Worm (Caenorhabditis elegans) whole organism, L1 larva: ENCODE results near the gene ZK1307.4.

Source experiments
- aha-1 ChIP-seq: fragments of 150-350 bp; optimal IDR thresholded peaks from 2 replicates; lab custom pipeline; 2014; ENCODE audit warnings: missing biosample characterization, missing genetic modification characterization
- ceh-88 ChIP-seq: fragments of 200-800 bp; sonication (Bioruptor generic); IDR thresholded peaks from 2 replicates; pipeline ENCODE4 v1.3.6; 2022; ENCODE audit warnings: missing genetic modification characterization, missing compliant biosample characterization
- ceh-90 ChIP-seq: sonication (generic microtip); optimal IDR thresholded peaks from 2 replicates; lab custom pipeline; 2016; ENCODE audit warnings: missing genetic modification characterization, missing compliant biosample characterization
- dpl-1 ChIP-seq, 3 experiments: fragments of 150-350 bp in 2 of 3; sonication (generic microtip) in 1 of 3; optimal IDR thresholded peaks; 2 replicates each; lab custom pipeline; 2014 to 2017; ENCODE audit warnings: missing biosample characterization in 3 of 3, missing genetic modification characterization in 3 of 3, missing genetic modification reagents in 3 of 3
- efl-3 ChIP-seq: fragments of 200-800 bp; sonication (Bioruptor generic); optimal IDR thresholded peaks from 2 replicates; lab custom pipeline; 2018; ENCODE audit warnings: mild to moderate bottlenecking, missing genetic modification characterization, missing compliant biosample characterization
- ets-5 ChIP-seq: fragments of 200-800 bp; sonication (Bioruptor generic); IDR thresholded peaks from 2 replicates; pipeline ENCODE4 v1.3.6; 2022; ENCODE audit warnings: missing genetic modification characterization, missing compliant biosample characterization
- fkh-10 ChIP-seq: sonication (generic microtip); optimal IDR thresholded peaks from 2 replicates; lab custom pipeline; 2017; ENCODE audit warnings: missing biosample characterization, missing genetic modification reagents, missing genetic modification characterization
- fkh-8 ChIP-seq: sonication (generic microtip); optimal IDR thresholded peaks from 2 replicates; lab custom pipeline; 2016; ENCODE audit warnings: mild to moderate bottlenecking, missing genetic modification characterization, missing compliant biosample characterization
- grh-1 ChIP-seq: fragments of 200-800 bp; sonication (Bioruptor generic); IDR thresholded peaks from 2 replicates; pipeline ENCODE4 v1.3.6; 2022; ENCODE audit warnings: missing genetic modification reagents, missing genetic modification characterization, missing compliant biosample characterization
- irx-1 ChIP-seq: sonication (generic microtip); optimal IDR thresholded peaks from 2 replicates; lab custom pipeline; 2016; ENCODE audit warnings: missing genetic modification characterization, missing compliant biosample characterization
- jun-1 ChIP-seq: fragments of 150-350 bp; optimal IDR thresholded peaks from 2 replicates; lab custom pipeline; 2014; ENCODE audit warnings: missing biosample characterization, missing genetic modification reagents, missing genetic modification characterization
- lin-14 ChIP-seq: fragments of 200-800 bp; sonication (Bioruptor generic); optimal IDR thresholded peaks from 2 replicates; lab custom pipeline; 2018; ENCODE audit warnings: mild to moderate bottlenecking, missing genetic modification characterization, moderate library complexity, missing compliant biosample characterization
- lin-15B ChIP-seq: fragments of 150-350 bp; sonication (generic microtip); optimal IDR thresholded peaks from 3 replicates; lab custom pipeline; 2014; ENCODE audit warnings: missing biosample characterization, missing genetic modification characterization
- lin-39 ChIP-seq: fragments of 150-350 bp; optimal IDR thresholded peaks from 2 replicates; lab custom pipeline; 2014; ENCODE audit warnings: missing biosample characterization, missing genetic modification reagents, missing genetic modification characterization
- lir-3 ChIP-seq: sonication (generic microtip); optimal IDR thresholded peaks from 2 replicates; lab custom pipeline; 2016; ENCODE audit warnings: mild to moderate bottlenecking, missing genetic modification characterization, moderate library complexity, missing compliant biosample characterization; ENCODE audit not compliant: poor library complexity
- mdl-1 ChIP-seq, 2 experiments: fragments of 150-350 bp; optimal IDR thresholded peaks; 2 replicates each; lab custom pipeline; 2014 to 2017; ENCODE audit warnings: missing biosample characterization in 2 of 2, missing genetic modification characterization in 2 of 2, inconsistent platforms in 1 of 2
- mef-2 ChIP-seq: fragments of 150-350 bp; optimal IDR thresholded peaks from 2 replicates; lab custom pipeline; 2014; ENCODE audit warnings: missing biosample characterization, missing genetic modification characterization
- mep-1 ChIP-seq: fragments of 150-350 bp; optimal IDR thresholded peaks from 2 replicates; lab custom pipeline; 2014; ENCODE audit warnings: missing biosample characterization, missing genetic modification characterization
- nhr-11 ChIP-seq: fragments of 150-350 bp; optimal IDR thresholded peaks from 2 replicates; lab custom pipeline; 2014; ENCODE audit warnings: missing biosample characterization, missing genetic modification characterization
- nhr-28 ChIP-seq: fragments of 150-350 bp; optimal IDR thresholded peaks from 2 replicates; lab custom pipeline; 2014; ENCODE audit warnings: missing biosample characterization, missing genetic modification characterization
- nhr-47 ChIP-seq: sonication (generic microtip); optimal IDR thresholded peaks from 2 replicates; lab custom pipeline; 2016; ENCODE audit warnings: mild to moderate bottlenecking, missing genetic modification characterization, moderate library complexity, missing compliant biosample characterization
- nhr-71 ChIP-seq: sonication (generic microtip); optimal IDR thresholded peaks from 2 replicates; lab custom pipeline; 2016; ENCODE audit warnings: mild to moderate bottlenecking, missing genetic modification characterization, moderate library complexity, missing compliant biosample characterization
- nhr-76 ChIP-seq: sonication (generic microtip); optimal IDR thresholded peaks from 2 replicates; lab custom pipeline; 2017; ENCODE audit warnings: missing biosample characterization, missing genetic modification characterization
- nhr-77 ChIP-seq: fragments of 150-350 bp; optimal IDR thresholded peaks from 2 replicates; lab custom pipeline; 2014; ENCODE audit warnings: missing biosample characterization, missing genetic modification characterization
- nhr-84 ChIP-seq: sonication (generic microtip); optimal IDR thresholded peaks from 2 replicates; lab custom pipeline; 2017; ENCODE audit warnings: missing biosample characterization, missing genetic modification characterization
- nhr-85 ChIP-seq: sonication (generic microtip); peaks from one replicate; lab custom pipeline; 2016; ENCODE audit warnings: missing genetic modification characterization, inconsistent platforms, missing compliant biosample characterization
- nhr-90 ChIP-seq: sonication (generic microtip); optimal IDR thresholded peaks from 2 replicates; lab custom pipeline; 2016; ENCODE audit warnings: mild to moderate bottlenecking, missing genetic modification characterization, missing compliant biosample characterization; ENCODE audit not compliant: poor library complexity
- pag-3 ChIP-seq: sonication (generic microtip); optimal IDR thresholded peaks from 2 replicates; lab custom pipeline; 2017; ENCODE audit warnings: missing genetic modification characterization, mild to moderate bottlenecking, missing compliant biosample characterization, antibody characterized with exemption, borderline replicate concordance; ENCODE audit not compliant: insufficient read depth
- pax-3 ChIP-seq: fragments of 200-800 bp; sonication (Bioruptor generic); optimal IDR thresholded peaks from 2 replicates; lab custom pipeline; 2018; ENCODE audit warnings: mild to moderate bottlenecking, missing genetic modification characterization, moderate library complexity, missing compliant biosample characterization
- pqm-1 ChIP-seq: sonication (generic microtip); optimal IDR thresholded peaks from 3 replicates; lab custom pipeline; 2017; ENCODE audit warnings: missing biosample characterization, missing genetic modification characterization
- snpc-4 ChIP-seq: fragments of 150-350 bp; optimal IDR thresholded peaks from 2 replicates; lab custom pipeline; 2014; ENCODE audit warnings: missing biosample characterization, missing genetic modification characterization
- snu-23 ChIP-seq: sonication (generic microtip); optimal IDR thresholded peaks from 2 replicates; lab custom pipeline; 2016; ENCODE audit warnings: missing genetic modification characterization, missing compliant biosample characterization
- sptf-1 ChIP-seq: fragments of 150-350 bp; optimal IDR thresholded peaks from 2 replicates; lab custom pipeline; 2014; ENCODE audit warnings: missing biosample characterization, missing genetic modification characterization
- swsn-7 ChIP-seq: sonication (generic microtip); optimal IDR thresholded peaks from 2 replicates; lab custom pipeline; 2016; ENCODE audit warnings: missing genetic modification characterization, missing compliant biosample characterization
- tbx-2 ChIP-seq: sonication (generic microtip); optimal IDR thresholded peaks from 2 replicates; lab custom pipeline; 2016; ENCODE audit warnings: missing genetic modification characterization, missing compliant biosample characterization
- tlp-1 ChIP-seq: fragments of 150-350 bp; optimal IDR thresholded peaks from 2 replicates; lab custom pipeline; 2014; ENCODE audit warnings: missing biosample characterization, missing genetic modification characterization
- unc-130 ChIP-seq: fragments of 150-350 bp; optimal IDR thresholded peaks from 2 replicates; lab custom pipeline; 2017; ENCODE audit warnings: missing biosample characterization, missing genetic modification characterization, inconsistent platforms
- unc-86 ChIP-seq: sonication (generic microtip); optimal IDR thresholded peaks from 2 replicates; lab custom pipeline; 2016; ENCODE audit warnings: missing genetic modification characterization, missing compliant biosample characterization
- unc-98 ChIP-seq: fragments of 200-800 bp; sonication (Bioruptor generic); IDR thresholded peaks from 2 replicates; pipeline ENCODE4 v1.3.6; 2022; ENCODE audit warnings: missing genetic modification characterization, missing compliant biosample characterization
- vab-15 ChIP-seq: sonication (generic microtip); optimal IDR thresholded peaks from 2 replicates; lab custom pipeline; 2017; ENCODE audit warnings: missing genotype, mild to moderate bottlenecking, missing genetic modification characterization, missing compliant biosample characterization
- zip-4 ChIP-seq: fragments of 200-800 bp; sonication (Bioruptor generic); optimal IDR thresholded peaks from 2 replicates; lab custom pipeline; 2018; ENCODE audit warnings: mild to moderate bottlenecking, missing genetic modification characterization, moderate library complexity, missing compliant biosample characterization
- ztf-11 ChIP-seq, 2 experiments: sonication (generic microtip); optimal IDR thresholded peaks; 2 replicates each; lab custom pipeline; 2016 to 2017; ENCODE audit warnings: missing genetic modification characterization in 2 of 2, missing biosample characterization in 1 of 2, missing compliant biosample characterization in 1 of 2

ZK1307.4 gene

DNA sequence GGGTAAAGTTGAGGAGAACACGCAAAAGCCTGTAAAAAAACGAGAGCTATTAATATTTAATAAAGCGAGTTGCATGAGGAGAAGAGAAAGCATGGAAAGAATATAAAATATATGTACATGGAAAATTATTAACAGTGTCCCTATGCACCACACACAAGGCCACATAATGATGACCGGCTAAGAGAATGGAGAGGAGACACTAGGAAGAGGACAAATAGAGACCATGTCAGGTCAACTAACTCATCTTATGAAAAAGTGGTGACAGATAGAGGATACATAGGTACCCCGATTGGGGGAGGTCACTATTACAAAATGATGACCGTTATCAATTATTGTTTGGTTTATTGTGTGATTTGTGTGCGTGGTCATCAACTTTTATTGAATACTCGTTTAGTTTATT is 7.2 kb downstream of the ZK1307.4 start, which contains the start of gene fzr-1:
TSS of gene fzr-1 (minus strand) at position 29 of the 400 bp plus-strand sequence.
- no peak for TF ChIP-seq vab-15 (tag; lab: Kevin White, UChicago)
- TF ChIP-seq tbx-2 (tag; lab: Kevin White, UChicago) = no peak
- no peak for TF ChIP-seq jun-1
- TF ChIP-seq unc-130 (tag; lab: Kevin White, UChicago) = no peak
- no peak for TF ChIP-seq mdl-1 (tag; optimal IDR thresholded peaks at IDR 0.05; lab: Kevin White, UChicago)
- no peak for TF ChIP-seq lin-14 (GFP tag; lab: Kevin White, UChicago)
- TF ChIP-seq ceh-88 = no peak
- no peak for TF ChIP-seq unc-86
- no peak for TF ChIP-seq efl-3 (GFP tag; lab: Kevin White, UChicago)
- no peak for TF ChIP-seq pag-3
- TF ChIP-seq nhr-77 (tag; lab: Kevin White, UChicago) = no peak
- TF ChIP-seq unc-98 (GFP tag; lab: Robert Waterston, UW) = no peak
- no peak for TF ChIP-seq nhr-84 (tag; lab: Kevin White, UChicago)
- TF ChIP-seq mef-2 = no peak
- TF ChIP-seq fkh-10 (GFP tag; lab: Kevin White, UChicago) = no peak
- no peak for TF ChIP-seq nhr-47
- no peak for TF ChIP-seq nhr-85 (tag; lab: Kevin White, UChicago)
- TF ChIP-seq zip-4 (GFP tag; lab: Kevin White, UChicago) = no peak
- TF ChIP-seq aha-1 = no peak
- TF ChIP-seq, all 84 proteins: peak for 0

DNA sequence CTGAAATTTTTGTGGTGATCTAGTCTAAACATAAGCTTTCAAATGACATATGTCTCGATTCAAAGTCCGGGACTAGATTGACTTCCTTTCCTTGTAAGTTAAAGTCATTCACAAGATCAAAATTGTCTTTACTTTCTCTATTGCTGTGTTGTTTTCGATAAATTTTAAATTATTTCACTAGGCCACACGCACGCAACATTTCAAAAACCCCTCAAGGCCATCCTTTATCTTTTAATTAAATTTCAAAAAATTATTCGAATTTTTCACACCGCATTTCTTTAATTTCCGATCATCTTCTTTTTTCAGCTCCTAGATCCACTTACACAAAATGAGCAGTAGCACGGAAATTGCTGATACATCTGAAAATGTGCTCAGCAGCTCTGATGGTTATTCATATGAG is 15.3 kb downstream of the ZK1307.4 start, which contains the start of gene ZK1307.7:
TSS of gene ZK1307.7 (plus strand) at position 301 of the 400 bp plus-strand sequence.
- no peak for TF ChIP-seq tlp-1 (tag; lab: Kevin White, UChicago)
- TF ChIP-seq nhr-90 (tag; lab: Kevin White, UChicago) = no peak
- no peak for TF ChIP-seq snpc-4 (tag; lab: Kevin White, UChicago)
- TF ChIP-seq irx-1 (tag; lab: Kevin White, UChicago) = no peak
- no peak for TF ChIP-seq nhr-28
- TF ChIP-seq grh-1 (GFP tag; lab: Robert Waterston, UW) = no peak
- TF ChIP-seq fkh-10 (GFP tag; lab: Kevin White, UChicago) = no peak
- no peak for TF ChIP-seq mdl-1 (tag; optimal IDR thresholded peaks at IDR 0.05; lab: Kevin White, UChicago)
- no peak for TF ChIP-seq efl-3 (GFP tag; lab: Kevin White, UChicago)
- TF ChIP-seq sptf-1 (tag; lab: Kevin White, UChicago) = no peak
- TF ChIP-seq fkh-8 (tag; lab: Kevin White, UChicago) = no peak
- no peak for TF ChIP-seq nhr-71

DNA sequence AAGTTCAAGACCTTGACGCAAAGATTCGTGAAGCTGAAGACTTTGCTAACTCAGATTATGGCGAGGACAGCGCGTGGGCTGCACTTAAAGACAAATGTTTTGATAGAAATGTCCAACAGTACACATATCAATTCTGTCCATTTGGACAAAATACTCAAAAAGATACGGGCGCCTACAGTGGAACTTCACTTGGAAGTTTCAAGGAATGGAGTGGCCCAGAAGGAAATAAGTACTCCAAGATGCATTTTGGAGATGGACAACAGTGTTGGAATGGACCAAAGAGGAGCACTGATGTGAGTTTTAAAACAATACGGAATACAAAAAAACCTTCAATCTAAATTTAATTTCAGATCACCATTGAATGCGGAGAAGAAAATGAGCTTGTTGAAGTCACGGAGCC is 25.7 kb downstream of the ZK1307.4 start:
- TF ChIP-seq lin-15B (tag; lab: Kevin White, UChicago) = no peak
- TF ChIP-seq lir-3 (tag; lab: Kevin White, UChicago) = no peak
- TF ChIP-seq mdl-1 (tag; optimal IDR thresholded peaks at IDR 0.05; lab: Kevin White, UChicago) = no peak
- no peak for TF ChIP-seq irx-1 (tag; lab: Kevin White, UChicago)
- no peak for TF ChIP-seq vab-15 (tag; lab: Kevin White, UChicago)
- no peak for TF ChIP-seq pax-3 (tag; lab: Kevin White, UChicago)
- TF ChIP-seq ztf-11 (tag; optimal IDR thresholded peaks at IDR 0.05; lab: Kevin White, UChicago) = no peak
- TF ChIP-seq pqm-1 (tag; lab: Kevin White, UChicago) = no peak
- no peak for TF ChIP-seq tlp-1 (tag; lab: Kevin White, UChicago)
- no peak for TF ChIP-seq ets-5 (GFP tag; lab: Robert Waterston, UW)
- no peak for TF ChIP-seq mep-1
- TF ChIP-seq ceh-88 = no peak
- TF ChIP-seq nhr-76 (tag; lab: Kevin White, UChicago) = no peak
- TF ChIP-seq lin-39 (tag; lab: Kevin White, UChicago) = no peak
- no peak for TF ChIP-seq snu-23 (GFP tag; lab: Kevin White, UChicago)
- no peak for TF ChIP-seq ceh-90
- TF ChIP-seq swsn-7 (tag; lab: Kevin White, UChicago) = no peak
- TF ChIP-seq nhr-11 = no peak
- no peak for TF ChIP-seq dpl-1 (GFP tag; optimal IDR thresholded peaks at IDR 0.05; lab: Kevin White, UChicago)
